Worm (Caenorhabditis elegans) whole organism, late embryonic: ENCODE data around the gene toc-1.

ENCODE experiments used
- eyg-1 ChIP-seq: sonication (generic microtip); optimal IDR thresholded peaks from 2 replicates; lab custom pipeline; 2016; ENCODE audit warnings: missing genotype, missing genetic modification characterization, missing compliant biosample characterization
- rnt-1 ChIP-seq: sonication (generic microtip); optimal IDR thresholded peaks from 2 replicates; lab custom pipeline; 2016; ENCODE audit warnings: missing genetic modification characterization, missing compliant biosample characterization

DNA sequence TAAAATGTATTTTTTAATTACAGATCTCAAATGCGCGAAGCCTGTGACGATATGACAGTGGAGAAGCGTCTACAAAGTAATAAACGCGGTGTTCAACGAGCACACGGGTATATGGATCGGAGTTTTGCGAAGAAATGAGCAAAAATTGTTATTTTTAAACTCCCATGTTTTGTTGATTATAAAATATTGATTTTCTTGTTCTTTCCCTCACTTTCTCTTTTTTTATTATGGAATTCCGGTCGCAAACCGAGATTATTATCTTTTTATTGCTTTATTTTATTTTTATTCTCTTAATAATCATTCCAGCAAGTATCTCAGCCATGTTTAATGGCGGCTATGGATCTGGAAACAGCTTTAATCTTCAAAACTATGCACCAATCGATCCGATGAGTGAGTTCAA lies 35.9 kb downstream of the toc-1 start, which contains the start of gene pqe-1:
- no peak for TF ChIP-seq eyg-1 (tag; lab: Kevin White, UChicago)
- TF ChIP-seq rnt-1, result no peak
